Worm (Caenorhabditis elegans): ENCODE measurements around the gene twk-24.

twk-24 gene

ce11 chrV:12263723-12264122 lies 5.4 kb downstream of the twk-24 start, which contains the start of gene ssp-35:
Gene ssp-35, minus strand, starts transcription at chrV:12263823.
- TF ChIP-seq pha-4 (tag; optimal IDR thresholded peaks at IDR 0.05), result no peak
- no peak for TF ChIP-seq lin-32 (GFP tag; optimal IDR thresholded peaks at IDR 0.05)
- no peak for TF ChIP-seq unc-39 (tag; optimal IDR thresholded peaks at IDR 0.05)
- no peak for TF ChIP-seq snpc-4 (tag; optimal IDR thresholded peaks at IDR 0.05)
- no peak for TF ChIP-seq bed-3 (GFP tag; optimal IDR thresholded peaks at IDR 0.05)
- TF ChIP-seq nhr-28 (tag; optimal IDR thresholded peaks at IDR 0.05), result no peak
- TF ChIP-seq ceh-83 (GFP tag; optimal IDR thresholded peaks at IDR 0.05), result no peak

- TF ChIP-seq unc-39 (tag; optimal IDR thresholded peaks at IDR 0.05), result no peak
- TF ChIP-seq blmp-1 (tag; optimal IDR thresholded peaks at IDR 0.05), result no peak
- no peak for TF ChIP-seq lsy-2 (tag; optimal IDR thresholded peaks at IDR 0.05)
- TF ChIP-seq drap-1 (GFP tag; optimal IDR thresholded peaks at IDR 0.05), result no peak
- TF ChIP-seq mls-2 (tag; optimal IDR thresholded peaks at IDR 0.05), result no peak
- no peak for TF ChIP-seq nhr-76 (tag; optimal IDR thresholded peaks at IDR 0.05)
- TF ChIP-seq sem-2 (GFP tag; optimal IDR thresholded peaks at IDR 0.05), result no peak
- TF ChIP-seq ces-1 (GFP tag; optimal IDR thresholded peaks at IDR 0.05), result no peak
- TF ChIP-seq snpc-4 (tag; optimal IDR thresholded peaks at IDR 0.05), result no peak
- TF ChIP-seq nhr-28 (tag; optimal IDR thresholded peaks at IDR 0.05), result no peak
- TF ChIP-seq lin-32 (GFP tag; optimal IDR thresholded peaks at IDR 0.05), result no peak
- TF ChIP-seq M03D4.4 (tag; optimal IDR thresholded peaks at IDR 0.05), result no peak
- no peak for TF ChIP-seq mep-1 (tag; optimal IDR thresholded peaks at IDR 0.05)
- no peak for TF ChIP-seq nhr-12 (tag; optimal IDR thresholded peaks at IDR 0.05)
These were observed 7.7 kb downstream of the twk-24 start, which contains the start of gene tbb-6 for ce11 chrV:12261377-12261776. Gene tbb-6, plus strand, starts transcription at chrV:12261531.

ce11 chrV:12258922-12259321 lies 10.2 kb downstream of the twk-24 start, which contains the start of gene ugt-56:
Gene ugt-56, plus strand, starts transcription at chrV:12258982.
- no peak for TF ChIP-seq ceh-83 (GFP tag; optimal IDR thresholded peaks at IDR 0.05)
- no peak for TF ChIP-seq lin-13 (tag; optimal IDR thresholded peaks at IDR 0.05)
- TF ChIP-seq elt-1 (tag; optimal IDR thresholded peaks at IDR 0.05; ENCODE audit: borderline replicate concordance, insufficient read depth), result no peak
- no peak for TF ChIP-seq mls-2 (tag; optimal IDR thresholded peaks at IDR 0.05)
- no peak for TF ChIP-seq bed-3 (GFP tag; optimal IDR thresholded peaks at IDR 0.05)

ce11 chrV:12256398-12256797 lies 12.7 kb downstream of the twk-24 start, which contains the start of gene ugt-55:
Gene ugt-55, plus strand, starts transcription at chrV:12256698.
- no peak for TF ChIP-seq ceh-39 (tag; optimal IDR thresholded peaks at IDR 0.05)
- TF ChIP-seq unc-62 (GFP tag; optimal IDR thresholded peaks at IDR 0.05), result no peak
- no peak for TF ChIP-seq sptf-1 (tag; optimal IDR thresholded peaks at IDR 0.05)
- no peak for TF ChIP-seq zip-8 (tag; optimal IDR thresholded peaks at IDR 0.05)
- TF ChIP-seq mep-1 (tag; optimal IDR thresholded peaks at IDR 0.05), result no peak
- no peak for TF ChIP-seq M03D4.4 (tag; optimal IDR thresholded peaks at IDR 0.05)
- TF ChIP-seq tbx-8 (GFP tag; optimal IDR thresholded peaks at IDR 0.05), result no peak
- TF ChIP-seq ceh-43 (GFP tag; optimal IDR thresholded peaks at IDR 0.05), result no peak
- TF ChIP-seq pha-4 (tag; optimal IDR thresholded peaks at IDR 0.05), result no peak
- no peak for TF ChIP-seq unc-39 (tag; optimal IDR thresholded peaks at IDR 0.05)
- TF ChIP-seq nhr-12 (tag; optimal IDR thresholded peaks at IDR 0.05), result no peak
- TF ChIP-seq blmp-1 (tag; optimal IDR thresholded peaks at IDR 0.05), result no peak
- no peak for TF ChIP-seq ztf-11 (tag; optimal IDR thresholded peaks at IDR 0.05)
- no peak for TF ChIP-seq mls-2 (tag; optimal IDR thresholded peaks at IDR 0.05)
- no peak for TF ChIP-seq ceh-83 (GFP tag; optimal IDR thresholded peaks at IDR 0.05)
- TF ChIP-seq cnd-1 (tag; optimal IDR thresholded peaks at IDR 0.05), result no peak
- TF ChIP-seq sem-2 (GFP tag; optimal IDR thresholded peaks at IDR 0.05), result no peak
- no peak for TF ChIP-seq flh-1 (GFP tag; optimal IDR thresholded peaks at IDR 0.05)
- TF ChIP-seq nhr-76 (tag; optimal IDR thresholded peaks at IDR 0.05), result no peak
- no peak for TF ChIP-seq mab-5 (tag; optimal IDR thresholded peaks at IDR 0.05)

ce11 chrV:12255343-12255742 lies 13.8 kb downstream of the twk-24 start, which contains the start of gene T04H1.12:
Gene T04H1.12, plus strand, starts transcription at chrV:12255643.
- no peak for TF ChIP-seq ztf-11 (tag; optimal IDR thresholded peaks at IDR 0.05)
- no peak for TF ChIP-seq mls-2 (tag; optimal IDR thresholded peaks at IDR 0.05)
- no peak for TF ChIP-seq mep-1 (tag; optimal IDR thresholded peaks at IDR 0.05)
- TF ChIP-seq nhr-76 (tag; optimal IDR thresholded peaks at IDR 0.05), result no peak

ce11 chrV:12252272-12252671 lies 16.9 kb downstream of the twk-24 start, which contains the start of gene lrx-1:
Gene lrx-1, plus strand, starts transcription at chrV:12252572.
- TF ChIP-seq lin-13 (tag; optimal IDR thresholded peaks at IDR 0.05) (no peak), ceh-43 (GFP tag; optimal IDR thresholded peaks at IDR 0.05) (no peak), flh-1 (GFP tag; optimal IDR thresholded peaks at IDR 0.05) (no peak), ces-1 (GFP tag; optimal IDR thresholded peaks at IDR 0.05) (no peak), lin-32 (GFP tag; optimal IDR thresholded peaks at IDR 0.05) (no peak), ceh-83 (GFP tag; optimal IDR thresholded peaks at IDR 0.05) (no peak), nhr-76 (tag; optimal IDR thresholded peaks at IDR 0.05) (no peak), M03D4.4 (tag; optimal IDR thresholded peaks at IDR 0.05) (no peak), unc-39 (tag; optimal IDR thresholded peaks at IDR 0.05) (no peak), unc-120 (tag; optimal IDR thresholded peaks at IDR 0.05; ENCODE audit: poor library complexity, severe bottlenecking) (no peak), cnd-1 (tag; optimal IDR thresholded peaks at IDR 0.05) (no peak), elt-1 (tag; optimal IDR thresholded peaks at IDR 0.05; ENCODE audit: borderline replicate concordance, insufficient read depth) (no peak), ztf-11 (tag; optimal IDR thresholded peaks at IDR 0.05) (no peak), nhr-237 (tag; optimal IDR thresholded peaks at IDR 0.05) (no peak), nhr-12 (tag; optimal IDR thresholded peaks at IDR 0.05) (no peak), unc-62 (GFP tag; optimal IDR thresholded peaks at IDR 0.05) (no peak)
